Worm (Caenorhabditis elegans): ENCODE data around the gene asb-2.

DNA sequence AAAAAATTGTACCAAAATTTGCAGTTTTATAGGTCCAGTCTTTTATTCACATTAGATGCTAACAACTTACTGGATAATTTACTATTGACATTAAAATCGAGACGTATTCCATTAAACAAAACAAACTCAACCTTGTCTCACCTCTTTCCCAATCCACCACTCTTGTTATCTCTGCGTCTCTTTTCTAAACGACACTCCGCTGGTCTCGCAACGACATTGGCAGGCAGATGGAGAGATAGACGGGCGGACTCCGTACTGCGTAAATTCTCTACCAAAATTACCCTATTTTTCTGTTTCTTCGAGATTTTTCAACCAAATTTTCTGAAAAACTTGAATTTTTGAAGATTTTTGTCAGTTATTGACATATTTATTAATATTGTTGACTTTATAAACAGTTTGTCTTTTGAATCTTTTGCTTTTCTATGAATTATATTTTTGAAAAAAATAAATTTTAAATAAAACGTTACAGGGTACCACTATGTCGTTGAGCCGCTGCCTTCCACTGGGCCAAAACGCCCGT lies at the start of gene asb-2:
- no peak for TF ChIP-seq ztf-11 (tag; optimal IDR thresholded peaks at IDR 0.05)
- TF ChIP-seq nhr-77 (tag; optimal IDR thresholded peaks at IDR 0.05): peak; percentile 79
- no peak for TF ChIP-seq egl-43 (GFP tag; IDR thresholded peaks at IDR 0.05)
- TF ChIP-seq pqm-1 (tag; optimal IDR thresholded peaks at IDR 0.05): peak; percentile 66
- no peak for TF ChIP-seq dmd-8 (GFP tag; IDR thresholded peaks at IDR 0.05)
- 0 out of 2 replicates have a peak, but pooled peaks have one; percentile 27 for TF ChIP-seq madf-9 (GFP tag; conservative IDR thresholded peaks at IDR 0.05)
- TF ChIP-seq cey-2 (tag; optimal IDR thresholded peaks at IDR 0.05; ENCODE audit: borderline replicate concordance, insufficient read depth): no peak
- TF ChIP-seq lin-15B (tag; optimal IDR thresholded peaks at IDR 0.05): no peak
- peak; percentile 84 for TF ChIP-seq lin-13 (GFP tag; optimal IDR thresholded peaks at IDR 0.05)
- TF ChIP-seq lim-7 (GFP tag; IDR thresholded peaks at IDR 0.05): no peak
- TF ChIP-seq ama-1 (optimal IDR thresholded peaks at IDR 0.05): no peak
- TF ChIP-seq nhr-25 (tag; optimal IDR thresholded peaks at IDR 0.05; ENCODE audit: borderline replicate concordance, insufficient read depth): peak; percentile 82
